Fruit fly (Drosophila melanogaster) whole organism, embryonic: ENCODE results near the gene acj6.

Experiments
- Bgb ChIP-seq: fragments of 200-800 bp; sonication (Bioruptor generic); IDR thresholded peaks from 2 replicates; pipeline ENCODE4 v1.3.6; 2022; ENCODE audit warnings: missing biosample characterization, missing genetic modification characterization; ENCODE audit not compliant: partially characterized antibody
- CG13287 ChIP-seq: fragments of 200-800 bp; sonication (Bioruptor generic); IDR thresholded peaks from 2 replicates; pipeline ENCODE4 v1.3.6; 2022; ENCODE audit warnings: missing biosample characterization, missing genetic modification characterization; ENCODE audit not compliant: partially characterized antibody
- CG14667 ChIP-seq: fragments of 200-800 bp; sonication (Bioruptor generic); IDR thresholded peaks from 2 replicates; pipeline ENCODE4 v1.3.6; 2022; ENCODE audit warnings: missing biosample characterization, missing genetic modification characterization
- CG15696 ChIP-seq: fragments of 200-800 bp; sonication (Bioruptor generic); optimal IDR thresholded peaks from 2 replicates; lab custom pipeline; 2019; ENCODE audit warnings: missing biosample characterization, mild to moderate bottlenecking, missing genetic modification characterization, moderate library complexity
- CG17328 ChIP-seq: fragments of 200-800 bp; sonication (Bioruptor generic); IDR thresholded peaks from 2 replicates; pipeline ENCODE4 v1.3.6; 2022; ENCODE audit warnings: missing biosample characterization, missing genetic modification characterization
- CG18262 ChIP-seq: fragments of 200-800 bp; optimal IDR thresholded peaks from 3 replicates; lab custom pipeline; 2019; ENCODE audit warnings: missing biosample characterization, mild to moderate bottlenecking, missing genetic modification characterization, moderate library complexity
- CG1832 ChIP-seq: fragments of 200-800 bp; sonication (Bioruptor generic); optimal IDR thresholded peaks from 2 replicates; lab custom pipeline; 2017; ENCODE audit warnings: missing biosample characterization, mild to moderate bottlenecking, missing genetic modification characterization, inconsistent platforms
- CG2116 ChIP-seq: fragments of 200-800 bp; sonication (Bioruptor generic); optimal IDR thresholded peaks from 3 replicates; lab custom pipeline; 2018; ENCODE audit warnings: missing biosample characterization, mild to moderate bottlenecking, missing genetic modification characterization
- CG2129 ChIP-seq: fragments of 200-800 bp; sonication (Bioruptor generic); IDR thresholded peaks from 2 replicates; pipeline ENCODE4 v1.3.6; 2022; ENCODE audit warnings: missing biosample characterization, missing genetic modification characterization; ENCODE audit not compliant: partially characterized antibody
- CG31441 ChIP-seq: fragments of 200-800 bp; sonication (Bioruptor generic); IDR thresholded peaks from 2 replicates; pipeline ENCODE4 v1.3.6; 2022; ENCODE audit warnings: missing biosample characterization, missing genetic modification characterization
- CG4820 ChIP-seq: fragments of 200-800 bp; sonication (Bioruptor generic); optimal IDR thresholded peaks from 3 replicates; lab custom pipeline; 2016; ENCODE audit warnings: missing biosample characterization, missing genetic modification characterization
- CG4854 ChIP-seq: fragments of 200-800 bp; sonication (Bioruptor generic); optimal IDR thresholded peaks from 2 replicates; lab custom pipeline; 2016; ENCODE audit warnings: missing biosample characterization, missing genetic modification characterization, inconsistent platforms
- CG7963 ChIP-seq: fragments of 200-800 bp; sonication (Bioruptor generic); IDR thresholded peaks from 3 replicates; pipeline ENCODE4 v1.3.6; 2022; ENCODE audit warnings: missing biosample characterization, missing genetic modification characterization; ENCODE audit not compliant: partially characterized antibody
- CTCF ChIP-seq: fragments of 200-800 bp; sonication (Bioruptor generic); optimal IDR thresholded peaks from 2 replicates; lab custom pipeline; 2017; ENCODE audit warnings: missing biosample characterization, mild to moderate bottlenecking, missing genetic modification characterization, moderate library complexity
- Dip2 ChIP-seq: fragments of 200-800 bp; sonication (Bioruptor generic); IDR thresholded peaks from 2 replicates; pipeline ENCODE4 v1.3.6; 2022; ENCODE audit warnings: missing biosample characterization, missing genetic modification characterization
- Dp ChIP-seq: fragments of 200-800 bp; sonication (Bioruptor generic); optimal IDR thresholded peaks from 2 replicates; lab custom pipeline; 2018; ENCODE audit warnings: missing biosample characterization, mild to moderate bottlenecking, missing genetic modification characterization, moderate library complexity
- Dref ChIP-seq: fragments of 200-800 bp; sonication (Bioruptor generic); IDR thresholded peaks from 2 replicates; pipeline ENCODE4 v1.3.6; 2022; ENCODE audit warnings: missing biosample characterization, missing genetic modification characterization
- Eip74EF ChIP-seq, 2 experiments: fragments of 200-800 bp in 1 of 2; fragments of >200 bp in 1 of 2; sonication (Bioruptor generic) in 1 of 2; optimal IDR thresholded peaks; 2 replicates each; lab custom pipeline; 2017 to 2019; ENCODE audit warnings: missing biosample characterization in 2 of 2, missing genetic modification characterization in 2 of 2, mild to moderate bottlenecking in 1 of 2, moderate library complexity in 1 of 2
- Gsc ChIP-seq: fragments of 200-800 bp; sonication (Bioruptor generic); IDR thresholded peaks from 2 replicates; pipeline ENCODE4 v1.3.6; 2022; ENCODE audit warnings: missing biosample characterization, missing genetic modification characterization
- Gug ChIP-seq: fragments of 200-800 bp; sonication (Bioruptor generic); IDR thresholded peaks from 4 replicates; pipeline ENCODE4 v1.3.6; 2022; ENCODE audit warnings: missing biosample characterization, missing genetic modification characterization
- Kr ChIP-seq: fragments of 200-800 bp; sonication (Bioruptor generic); optimal IDR thresholded peaks from 2 replicates; lab custom pipeline; 2017; ENCODE audit warnings: missing biosample characterization, mild to moderate bottlenecking, missing genetic modification characterization
- Lhr ChIP-seq: fragments of 200-800 bp; sonication (Bioruptor generic); optimal IDR thresholded peaks from 3 replicates; lab custom pipeline; 2017; ENCODE audit warnings: mild to moderate bottlenecking, missing biosample characterization, missing genetic modification reagents, missing genetic modification characterization
- MBD-R2 ChIP-seq: fragments of 200-800 bp; sonication (Bioruptor generic); IDR thresholded peaks from 2 replicates; pipeline ENCODE4 v1.3.6; 2022; ENCODE audit warnings: missing biosample characterization, missing genetic modification characterization
- MESR4 ChIP-seq: fragments of 200-800 bp; sonication (Bioruptor generic); optimal IDR thresholded peaks from 2 replicates; lab custom pipeline; 2018; ENCODE audit warnings: missing biosample characterization, mild to moderate bottlenecking, missing genetic modification characterization, moderate library complexity
- Med ChIP-seq: fragments of 200-800 bp; sonication (Bioruptor generic); peaks from one replicate; lab custom pipeline; 2016; ENCODE audit warnings: missing biosample characterization, missing genetic modification characterization, mild to moderate bottlenecking, inconsistent platforms, moderate library complexity
- NFAT ChIP-seq: fragments of 200-800 bp; sonication (Bioruptor generic); IDR thresholded peaks from 2 replicates; pipeline ENCODE4 v1.3.6; 2022; ENCODE audit warnings: missing biosample characterization, missing genetic modification characterization
- Pdp1 ChIP-seq, 2 experiments: fragments of 200-800 bp; sonication (Bioruptor generic); optimal IDR thresholded peaks; 3 replicates each; lab custom pipeline; 2016; ENCODE audit warnings: missing biosample characterization in 2 of 2, missing genetic modification characterization in 2 of 2, mild to moderate bottlenecking in 1 of 2, moderate library complexity in 1 of 2
- Sry-β ChIP-seq: fragments of 200-800 bp; sonication (Bioruptor generic); optimal IDR thresholded peaks from 2 replicates; lab custom pipeline; 2018; ENCODE audit warnings: missing biosample characterization, mild to moderate bottlenecking, missing genetic modification characterization, moderate library complexity
- amos ChIP-seq: fragments of 200-800 bp; sonication (Bioruptor generic); IDR thresholded peaks from 2 replicates; pipeline ENCODE4 v1.3.6; 2022; ENCODE audit warnings: missing biosample characterization, missing genetic modification characterization; ENCODE audit not compliant: partially characterized antibody
- ap ChIP-seq: fragments of 200-800 bp; sonication (Bioruptor generic); IDR thresholded peaks from 2 replicates; pipeline ENCODE4 v1.3.6; 2022; ENCODE audit warnings: missing biosample characterization, missing genetic modification characterization
- ase ChIP-seq: fragments of 200-800 bp; sonication (Bioruptor generic); IDR thresholded peaks from 3 replicates; pipeline ENCODE4 v1.3.6; 2022; ENCODE audit warnings: missing biosample characterization, missing genetic modification characterization
- ato ChIP-seq: fragments of 200-800 bp; sonication (Bioruptor generic); IDR thresholded peaks from 2 replicates; pipeline ENCODE4 v1.3.6; 2022; ENCODE audit warnings: missing biosample characterization, missing genetic modification characterization; ENCODE audit not compliant: partially characterized antibody
- az2 ChIP-seq: fragments of 200-800 bp; sonication (Bioruptor generic); optimal IDR thresholded peaks from 3 replicates; lab custom pipeline; 2016; ENCODE audit warnings: missing biosample characterization, missing genetic modification characterization
- caup ChIP-seq: fragments of 200-800 bp; sonication (Bioruptor generic); optimal IDR thresholded peaks from 3 replicates; lab custom pipeline; 2017; ENCODE audit warnings: missing biosample characterization, mild to moderate bottlenecking, missing genetic modification characterization, moderate library complexity; ENCODE audit not compliant: severe bottlenecking
- exex ChIP-seq: fragments of 200-800 bp; sonication (Bioruptor generic); optimal IDR thresholded peaks from 4 replicates; lab custom pipeline; 2018; ENCODE audit warnings: missing biosample characterization, mild to moderate bottlenecking, missing genetic modification characterization, moderate library complexity
- fu2 ChIP-seq: fragments of 200-800 bp; sonication (Bioruptor generic); optimal IDR thresholded peaks from 2 replicates; lab custom pipeline; 2016; ENCODE audit warnings: missing biosample characterization, missing genetic modification characterization
- hb ChIP-seq: fragments of 200-800 bp; sonication (Bioruptor generic); IDR thresholded peaks from 3 replicates; pipeline ENCODE4 v1.3.6; 2022; ENCODE audit warnings: missing biosample characterization, missing genetic modification characterization; ENCODE audit not compliant: partially characterized antibody
- lbe ChIP-seq: fragments of 200-800 bp; sonication (Bioruptor generic); optimal IDR thresholded peaks from 2 replicates; lab custom pipeline; 2016; ENCODE audit warnings: missing biosample characterization, mild to moderate bottlenecking, missing genetic modification characterization
- lmd ChIP-seq: fragments of 200-800 bp; sonication (Bioruptor generic); IDR thresholded peaks from 2 replicates; pipeline ENCODE4 v1.3.6; 2022; ENCODE audit warnings: missing biosample characterization, missing genetic modification characterization
- mam ChIP-seq: fragments of 200-800 bp; sonication (Bioruptor generic); optimal IDR thresholded peaks from 3 replicates; lab custom pipeline; 2016; ENCODE audit warnings: missing biosample characterization, missing genetic modification characterization
- pan ChIP-seq, 4 experiments: fragments of >200 bp in 3 of 4; fragments of 200-800 bp in 1 of 4; sonication (Bioruptor generic) in 1 of 4; optimal IDR thresholded peaks in 3 of 4; IDR thresholded peaks in 1 of 4; 2 replicates each; pipeline versions ENCODE4 v1.3.6 to Lab custom; 2017 to 2022; ENCODE audit warnings: missing biosample characterization in 2 of 4, missing genetic modification characterization in 2 of 4, mixed read lengths in 1 of 4
- pfk ChIP-seq: fragments of 200-800 bp; sonication (Bioruptor generic); optimal IDR thresholded peaks from 2 replicates; lab custom pipeline; 2018; ENCODE audit warnings: missing biosample characterization, mild to moderate bottlenecking, missing genetic modification characterization, moderate library complexity
- pho ChIP-seq: fragments of 200-800 bp; sonication (Bioruptor generic); optimal IDR thresholded peaks from 2 replicates; lab custom pipeline; 2016; ENCODE audit warnings: missing biosample characterization, missing genetic modification characterization
- row ChIP-seq: fragments of 200-800 bp; sonication (Bioruptor generic); IDR thresholded peaks from 3 replicates; pipeline ENCODE4 v1.3.6; 2022; ENCODE audit warnings: missing biosample characterization, missing genetic modification characterization
- sob ChIP-seq: fragments of 200-800 bp; sonication (Bioruptor generic); IDR thresholded peaks from 2 replicates; pipeline ENCODE4 v1.3.6; 2022; ENCODE audit warnings: missing biosample characterization, missing genetic modification characterization
- twi ChIP-seq: fragments of 200-800 bp; optimal IDR thresholded peaks from 2 replicates; lab custom pipeline; 2019; ENCODE audit warnings: missing biosample characterization, mild to moderate bottlenecking, missing genetic modification characterization, moderate library complexity
- wdn ChIP-seq: fragments of 200-800 bp; sonication (Bioruptor generic); IDR thresholded peaks from 2 replicates; pipeline ENCODE4 v1.3.6; 2022; ENCODE audit warnings: missing biosample characterization, missing genetic modification characterization

Gene acj6

dm6 chrX:15353654-15354053 is 25.2 kb downstream of the acj6 start:
- TF ChIP-seq Dp (GFP tag; lab: Kevin White, UChicago) = no peak
- no peak for TF ChIP-seq Eip74EF (GFP tag; optimal IDR thresholded peaks at IDR 0.05; lab: Kevin White, UChicago)
- no peak for TF ChIP-seq wdn (GFP tag; lab: Robert Waterston, UW)
- TF ChIP-seq Gsc = no peak
- no peak for TF ChIP-seq CG14667 (GFP tag; lab: Robert Waterston, UW)
- no peak for TF ChIP-seq CG2129 (GFP tag; lab: Robert Waterston, UW)
- TF ChIP-seq CG31441 = no peak
- TF ChIP-seq lbe = no peak
- TF ChIP-seq CG1832 (GFP tag; lab: Kevin White, UChicago) = no peak
- no peak for TF ChIP-seq caup
- TF ChIP-seq CG18262 = no peak
- no peak for TF ChIP-seq CG17328
- TF ChIP-seq CG15696 (tag; lab: Kevin White, UChicago) = peak; percentile 33
- TF ChIP-seq Med (GFP tag; lab: Kevin White, UChicago) = peak; percentile 10
- no peak for TF ChIP-seq lmd
- no peak for TF ChIP-seq row (GFP tag; lab: Robert Waterston, UW)
- no peak for TF ChIP-seq Kr
- TF ChIP-seq Dip2 (GFP tag; lab: Robert Waterston, UW) = peak; percentile 87
- TF ChIP-seq CTCF (GFP tag; lab: Kevin White, UChicago) = peak; percentile 89
- TF ChIP-seq fu2 (GFP tag; lab: Kevin White, UChicago) = no peak
- TF ChIP-seq mam (GFP tag; lab: Kevin White, UChicago) = no peak

DNA sequence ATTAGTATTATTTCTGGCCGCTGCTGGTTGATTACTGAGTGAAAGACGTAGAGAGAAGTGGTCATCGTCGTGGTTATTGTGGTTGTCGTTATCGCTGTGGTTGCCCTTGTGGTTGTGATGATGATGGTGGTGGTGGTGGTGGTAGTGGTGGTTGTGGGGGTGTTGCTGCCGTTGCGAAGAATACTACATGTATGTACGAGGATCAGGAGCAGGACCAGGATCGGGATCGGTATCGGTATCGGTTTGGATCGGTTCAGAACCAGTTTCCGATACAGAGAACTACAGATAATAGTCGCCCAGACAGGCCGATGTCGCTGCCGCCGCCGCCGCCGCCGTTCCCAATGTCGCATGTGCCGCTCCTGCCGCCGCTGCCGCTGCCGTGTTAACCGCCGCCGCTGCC is 26.2 kb downstream of the acj6 start:
- TF ChIP-seq sob = no peak
- no peak for TF ChIP-seq CG13287 (GFP tag; lab: Robert Waterston, UW)
- no peak for TF ChIP-seq twi (tag; lab: Kevin White, UChicago)
- TF ChIP-seq az2 = no peak
- peak; percentile 54 for TF ChIP-seq Med (GFP tag; lab: Kevin White, UChicago)

DNA sequence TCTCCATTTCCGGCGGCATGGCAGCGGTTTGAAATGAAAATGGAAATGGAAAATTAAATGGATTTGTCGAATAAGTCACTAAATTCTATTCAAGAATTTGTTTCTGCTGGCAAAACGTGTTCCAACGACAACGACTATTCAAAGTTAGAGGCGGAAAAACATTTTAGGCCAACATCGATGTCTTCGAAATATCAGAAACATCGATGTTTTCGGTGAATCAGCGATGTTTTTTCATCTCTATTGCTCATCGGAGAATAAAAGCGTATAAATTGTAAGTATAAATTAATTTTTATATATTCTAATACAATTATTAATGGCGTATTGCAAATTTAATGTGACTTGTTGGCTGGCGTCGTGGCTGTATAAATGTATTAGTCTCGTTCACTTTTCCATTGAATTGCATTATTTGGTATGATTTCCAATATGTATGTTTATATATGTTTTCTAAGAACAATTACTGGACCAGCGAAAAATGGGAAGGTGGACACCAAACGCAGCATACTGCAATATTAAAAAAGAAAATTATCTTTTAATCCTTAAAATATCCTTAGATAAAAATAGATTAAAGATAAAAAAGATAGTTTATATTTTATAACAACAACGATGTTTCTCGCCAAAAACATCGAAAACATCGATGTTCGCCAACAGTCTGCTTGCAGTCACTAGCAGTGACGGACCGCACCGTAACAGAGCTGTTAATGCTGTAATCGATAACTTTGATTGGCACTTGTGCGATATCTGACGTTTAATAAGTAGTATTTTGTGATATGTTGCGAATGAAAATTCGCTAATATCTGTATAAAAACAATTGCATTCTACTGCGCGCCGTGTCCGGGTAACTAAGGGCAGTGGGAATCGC is 34.2 kb downstream of the acj6 start, which contains the start of the genes CG12608 and Prp5:
Gene CG12608, minus strand, starts transcription at position 153 of the 859 bp plus-strand sequence.
Gene Prp5, plus strand, starts transcription at position 697 of the 859 bp plus-strand sequence.
- TF ChIP-seq amos (GFP tag; lab: Robert Waterston, UW) (peak; percentile 69), NFAT (GFP tag; lab: Robert Waterston, UW) (no peak), pan (optimal IDR thresholded peaks at IDR 0.05; lab: Kevin White, UChicago) (no peak), pan (GFP tag; optimal IDR thresholded peaks at IDR 0.05 in 1 of 2, IDR thresholded peaks at IDR 0.05 in 1 of 2) (no peak), CG7963 (GFP tag; lab: Robert Waterston, UW) (peak; percentile 64), pho (GFP tag; lab: Kevin White, UChicago) (no peak), Dref (GFP tag; lab: Robert Waterston, UW) (peak; percentile 78), CG4820 (GFP tag; lab: Kevin White, UChicago) (no peak), Sry-β (GFP tag; lab: Kevin White, UChicago) (peak; percentile 57), MESR4 (GFP tag; lab: Kevin White, UChicago) (peak; percentile 36), hb (GFP tag; lab: Robert Waterston, UW) (0 out of 3 replicates have a peak, but pooled peaks have one; percentile 26), Bgb (peak; percentile 70), ato (GFP tag; lab: Robert Waterston, UW) (peak; percentile 60; the same call in 1 of the 2 replicates), Gug (GFP tag; lab: Robert Waterston, UW) (peak; percentile 12; the same call in 1 of the 4 replicates), ap (no peak), CG2116 (peak; percentile 89), Lhr (GFP tag; lab: Kevin White, UChicago) (no peak), exex (tag; lab: Kevin White, UChicago) (no peak), pfk (no peak), ase (no peak), CG4854 (GFP tag; lab: Kevin White, UChicago) (no peak), Pdp1 (GFP tag; optimal IDR thresholded peaks at IDR 0.05; lab: Kevin White, UChicago) (peak in 1 of 2 experiments; percentile 26), MBD-R2 (GFP tag; lab: Robert Waterston, UW) (peak; percentile 66)
